Worm (Caenorhabditis elegans) whole organism, mixed stage, embryonic: Measurements from ENCODE around the gene dli-1.

Experiments used
- elt-1 ChIP-seq: sonication (generic microtip); optimal IDR thresholded peaks from 2 replicates; lab custom pipeline; 2017; ENCODE audit warnings: missing genetic modification characterization, mild to moderate bottlenecking, missing compliant biosample characterization, antibody characterized with exemption, moderate library complexity, borderline replicate concordance; ENCODE audit not compliant: insufficient read depth
- elt-3 ChIP-seq: fragments of 150-350 bp; optimal IDR thresholded peaks from 2 replicates; lab custom pipeline; 2014; ENCODE audit warnings: missing biosample characterization, missing genetic modification characterization
- lin-13 ChIP-seq: fragments of 150-350 bp; optimal IDR thresholded peaks from 2 replicates; lab custom pipeline; 2014; ENCODE audit warnings: missing biosample characterization, missing genetic modification characterization
- mep-1 ChIP-seq: fragments of 150-350 bp; optimal IDR thresholded peaks from 2 replicates; lab custom pipeline; 2017; ENCODE audit warnings: missing biosample characterization, missing genetic modification reagents, missing genetic modification characterization, inconsistent platforms
- nhr-12 ChIP-seq: fragments of 150-350 bp; optimal IDR thresholded peaks from 2 replicates; lab custom pipeline; 2014; ENCODE audit warnings: missing biosample characterization, missing genetic modification characterization
- nhr-28 ChIP-seq: fragments of 150-350 bp; optimal IDR thresholded peaks from 2 replicates; lab custom pipeline; 2014; ENCODE audit warnings: missing biosample characterization, missing genetic modification characterization
- nhr-76 ChIP-seq: sonication (generic microtip); optimal IDR thresholded peaks from 2 replicates; lab custom pipeline; 2017; ENCODE audit warnings: missing biosample characterization, missing genetic modification characterization
- sptf-1 ChIP-seq: sonication (generic microtip); optimal IDR thresholded peaks from 2 replicates; lab custom pipeline; 2017; ENCODE audit warnings: mild to moderate bottlenecking, missing genetic modification characterization, moderate library complexity, missing compliant biosample characterization
- unc-62 ChIP-seq: fragments of 150-350 bp; optimal IDR thresholded peaks from 2 replicates; lab custom pipeline; 2014; ENCODE audit warnings: missing biosample characterization, missing genetic modification reagents, missing genetic modification characterization
- zip-8 ChIP-seq: fragments of 150-350 bp; optimal IDR thresholded peaks from 2 replicates; lab custom pipeline; 2014; ENCODE audit warnings: missing biosample characterization, missing genetic modification characterization

DNA sequence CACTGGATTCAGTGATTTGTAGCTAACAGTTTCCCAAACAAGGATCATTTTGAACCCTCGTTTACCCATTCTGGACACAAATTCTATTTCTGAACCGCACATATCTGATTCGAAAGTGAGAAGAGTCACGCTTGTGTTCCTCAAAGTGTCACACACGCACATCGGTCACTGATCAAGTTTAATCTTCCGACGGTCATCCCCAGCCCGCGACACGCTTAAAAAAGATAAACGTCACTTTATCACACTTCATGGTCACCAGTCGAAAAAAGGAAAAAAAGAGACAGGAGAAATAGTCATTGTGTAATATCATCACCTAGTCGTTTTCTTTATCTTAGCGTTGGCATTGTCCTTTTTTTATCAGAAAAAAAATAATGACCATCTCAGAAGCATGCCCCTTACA lies 20.9 kb downstream of the dli-1 start:
- TF ChIP-seq nhr-76 = no peak
- TF ChIP-seq unc-62 (GFP tag; lab: Kevin White, UChicago) = no peak
- TF ChIP-seq lin-13 (tag; lab: Kevin White, UChicago) = no peak
- TF ChIP-seq elt-1 (tag; lab: Kevin White, UChicago) = no peak
- TF ChIP-seq sptf-1 (tag; lab: Kevin White, UChicago) = no peak
- TF ChIP-seq nhr-28 (tag; lab: Kevin White, UChicago) = no peak
- TF ChIP-seq mep-1 = no peak
- no peak for TF ChIP-seq nhr-12
- TF ChIP-seq elt-3 (tag; lab: Kevin White, UChicago) = no peak
- no peak for TF ChIP-seq zip-8 (tag; lab: Kevin White, UChicago)
